Fruit fly (Drosophila melanogaster) whole organism, pupa: ENCODE measurements around the gene Obp83b.
A peak's percentile ranks its signal among the peaks of the same experiment; 100 is the strongest.

Experiments
- CG10348 ChIP-seq: fragments of 200-800 bp; sonication (Bioruptor generic); IDR thresholded peaks from 2 replicates; pipeline ENCODE4 v1.3.6; 2022; ENCODE audit warnings: missing biosample characterization, missing genetic modification characterization
- CG12605 ChIP-seq: fragments of 200-800 bp; sonication (Bioruptor generic); IDR thresholded peaks from 2 replicates; pipeline ENCODE4 v1.3.6; 2022; ENCODE audit warnings: missing biosample characterization, missing genetic modification characterization
- CG13204 ChIP-seq: fragments of 200-800 bp; sonication (Bioruptor generic); optimal IDR thresholded peaks from 2 replicates; lab custom pipeline; 2018; ENCODE audit warnings: missing biosample characterization, mild to moderate bottlenecking, missing genetic modification characterization, moderate library complexity
- CG14655 ChIP-seq: fragments of 200-800 bp; sonication (Bioruptor generic); optimal IDR thresholded peaks from 3 replicates; lab custom pipeline; 2017; ENCODE audit warnings: mild to moderate bottlenecking, missing biosample characterization, missing genetic modification reagents, missing genetic modification characterization
- CG15710 ChIP-seq: fragments of 200-800 bp; sonication (Bioruptor generic); optimal IDR thresholded peaks from 2 replicates; lab custom pipeline; 2018; ENCODE audit warnings: missing biosample characterization, mild to moderate bottlenecking, missing genetic modification characterization, moderate library complexity
- CG17806 ChIP-seq: fragments of 200-800 bp; sonication (Bioruptor generic); optimal IDR thresholded peaks from 2 replicates; lab custom pipeline; 2018; ENCODE audit warnings: missing biosample characterization, mild to moderate bottlenecking, missing genetic modification characterization, moderate library complexity
- CG32121 ChIP-seq: fragments of 200-800 bp; sonication (Bioruptor generic); IDR thresholded peaks from 2 replicates; pipeline ENCODE4 v1.3.6; 2022; ENCODE audit warnings: missing biosample characterization, missing genetic modification characterization
- CG34367 ChIP-seq: fragments of 200-800 bp; sonication (Bioruptor generic); optimal IDR thresholded peaks from 2 replicates; lab custom pipeline; 2018; ENCODE audit warnings: missing biosample characterization, mild to moderate bottlenecking, missing genetic modification characterization
- CG4496 ChIP-seq: fragments of 200-800 bp; sonication (Bioruptor generic); IDR thresholded peaks from 3 replicates; pipeline ENCODE4 v1.3.6; 2022; ENCODE audit warnings: missing biosample characterization, missing genetic modification characterization
- CG8159 ChIP-seq: fragments of 200-800 bp; sonication (Bioruptor generic); optimal IDR thresholded peaks from 3 replicates; lab custom pipeline; 2018; ENCODE audit warnings: missing biosample characterization, mild to moderate bottlenecking, missing genetic modification characterization, moderate library complexity
- CG8301 ChIP-seq: fragments of 200-800 bp; sonication (Bioruptor generic); optimal IDR thresholded peaks from 2 replicates; lab custom pipeline; 2018; ENCODE audit warnings: missing biosample characterization, mild to moderate bottlenecking, missing genetic modification characterization
- CG9948 ChIP-seq: fragments of 200-800 bp; sonication (Bioruptor generic); optimal IDR thresholded peaks from 2 replicates; lab custom pipeline; 2018; ENCODE audit warnings: missing biosample characterization, mild to moderate bottlenecking, missing genetic modification characterization, moderate library complexity
- D1 ChIP-seq: fragments of 200-800 bp; sonication (Bioruptor generic); optimal IDR thresholded peaks from 2 replicates; lab custom pipeline; 2018; ENCODE audit warnings: missing biosample characterization, mild to moderate bottlenecking, missing genetic modification characterization, moderate library complexity
- EcR ChIP-seq: fragments of 200-800 bp; sonication (Bioruptor generic); optimal IDR thresholded peaks from 3 replicates; lab custom pipeline; 2019; ENCODE audit warnings: missing biosample characterization, missing genetic modification characterization, mild to moderate bottlenecking, moderate library complexity, missing genetic modification reagents
- Ets98B ChIP-seq: fragments of 200-800 bp; sonication (Bioruptor generic); IDR thresholded peaks from 2 replicates; pipeline ENCODE4 v1.3.6; 2022; ENCODE audit warnings: missing biosample characterization, missing genetic modification characterization
- Pif1A ChIP-seq: fragments of 200-800 bp; sonication (Bioruptor generic); optimal IDR thresholded peaks from 3 replicates; lab custom pipeline; 2016; ENCODE audit warnings: missing biosample characterization, missing genetic modification characterization
- Pif1B ChIP-seq: fragments of 200-800 bp; sonication (Bioruptor generic); optimal IDR thresholded peaks from 3 replicates; lab custom pipeline; 2016; ENCODE audit warnings: missing biosample characterization, missing genetic modification characterization
- Snoo ChIP-seq: fragments of 200-800 bp; sonication (Bioruptor generic); optimal IDR thresholded peaks from 3 replicates; lab custom pipeline; 2017; ENCODE audit warnings: missing biosample characterization, mild to moderate bottlenecking, missing genetic modification characterization, inconsistent platforms
- fd96Ca ChIP-seq: fragments of 200-800 bp; sonication (Bioruptor generic); IDR thresholded peaks from 3 replicates; pipeline ENCODE4 v1.3.6; 2022; ENCODE audit warnings: missing biosample characterization, missing genetic modification characterization
- gl ChIP-seq: fragments of 200-800 bp; sonication (Bioruptor generic); optimal IDR thresholded peaks from 2 replicates; lab custom pipeline; 2018; ENCODE audit warnings: missing biosample characterization, mild to moderate bottlenecking, missing genetic modification characterization
- rn ChIP-seq: fragments of 200-800 bp; sonication (Bioruptor generic); IDR thresholded peaks from 2 replicates; pipeline ENCODE4 v1.3.6; 2022; ENCODE audit warnings: missing biosample characterization, missing genetic modification characterization

The Obp83b gene

dm6 chr3R:6006595-6006994, 30.0 kb upstream of the Obp83b start:
- no peak for TF ChIP-seq CG32121 (GFP tag; lab: Robert Waterston, UW)
- no peak for TF ChIP-seq CG13204 (GFP tag; lab: Kevin White, UChicago)
- no peak for TF ChIP-seq CG8159
- TF ChIP-seq rn (GFP tag; lab: Robert Waterston, UW), result no peak
- TF ChIP-seq CG8301, result no peak
- TF ChIP-seq Snoo (tag; lab: Kevin White, UChicago), result no peak
- no peak for TF ChIP-seq fd96Ca (GFP tag; lab: Robert Waterston, UW)
- TF ChIP-seq, all 21 proteins: peak for 0

- no peak for TF ChIP-seq CG14655 (GFP tag; lab: Kevin White, UChicago)
- TF ChIP-seq CG8301, result no peak
- no peak for TF ChIP-seq EcR (GFP tag; lab: Kevin White, UChicago)
- TF ChIP-seq CG12605 (GFP tag; lab: Robert Waterston, UW), result no peak
- no peak for TF ChIP-seq fd96Ca (GFP tag; lab: Robert Waterston, UW)
- no peak for TF ChIP-seq CG34367 (tag; lab: Kevin White, UChicago)
- no peak for TF ChIP-seq CG17806 (tag; lab: Kevin White, UChicago)
- no peak for TF ChIP-seq Pif1B
- TF ChIP-seq gl, result no peak
- no peak for TF ChIP-seq Ets98B (GFP tag; lab: Robert Waterston, UW)
- TF ChIP-seq rn (GFP tag; lab: Robert Waterston, UW), result no peak
- no peak for TF ChIP-seq CG13204 (GFP tag; lab: Kevin White, UChicago)
- no peak for TF ChIP-seq CG4496
- no peak for TF ChIP-seq CG15710 (tag; lab: Kevin White, UChicago)
- TF ChIP-seq CG9948 (tag; lab: Kevin White, UChicago), result no peak
- no peak for TF ChIP-seq CG10348 (GFP tag; lab: Robert Waterston, UW)
- no peak for TF ChIP-seq Pif1A (GFP tag; lab: Kevin White, UChicago)
- TF ChIP-seq Snoo (tag; lab: Kevin White, UChicago), result no peak
- TF ChIP-seq CG32121 (GFP tag; lab: Robert Waterston, UW), result no peak
These were observed 22.2 kb upstream of the Obp83b start for dm6 chr3R:5998831-5999230.

dm6 chr3R:5998235-5998666, 21.6 kb upstream of the Obp83b start:
- TF ChIP-seq CG8159 (peak; percentile 47), Snoo (tag; lab: Kevin White, UChicago) (no peak), EcR (GFP tag; lab: Kevin White, UChicago) (no peak), Pif1B (peak; percentile 14), fd96Ca (GFP tag; lab: Robert Waterston, UW) (no peak), D1 (tag; lab: Kevin White, UChicago) (no peak), CG8301 (peak; percentile 38), CG34367 (tag; lab: Kevin White, UChicago) (no peak), CG9948 (tag; lab: Kevin White, UChicago) (peak; percentile 15), rn (GFP tag; lab: Robert Waterston, UW) (no peak), CG4496 (no peak; the same call in 2 of the 3 replicates), CG17806 (tag; lab: Kevin White, UChicago) (peak; percentile 9)

- TF ChIP-seq CG15710 (tag; lab: Kevin White, UChicago) (no peak), CG8301 (no peak), CG34367 (tag; lab: Kevin White, UChicago) (no peak), gl (no peak), Pif1A (GFP tag; lab: Kevin White, UChicago) (no peak), Snoo (tag; lab: Kevin White, UChicago) (no peak), CG13204 (GFP tag; lab: Kevin White, UChicago) (no peak), CG10348 (GFP tag; lab: Robert Waterston, UW) (no peak), CG32121 (GFP tag; lab: Robert Waterston, UW) (no peak), CG14655 (GFP tag; lab: Kevin White, UChicago) (no peak)
These were observed 21.2 kb upstream of the Obp83b start for dm6 chr3R:5997822-5998221.

- TF ChIP-seq Pif1A (GFP tag; lab: Kevin White, UChicago), result no peak
- TF ChIP-seq CG32121 (GFP tag; lab: Robert Waterston, UW), result no peak
- TF ChIP-seq Snoo (tag; lab: Kevin White, UChicago), result no peak
- TF ChIP-seq CG8159, result peak; percentile 14
- no peak for TF ChIP-seq gl
These were observed 18.8 kb upstream of the Obp83b start for dm6 chr3R:5995381-5995780.

- peak; percentile 64 for TF ChIP-seq CG8159
- TF ChIP-seq CG13204 (GFP tag; lab: Kevin White, UChicago), result no peak
- TF ChIP-seq D1 (tag; lab: Kevin White, UChicago), result no peak
- peak; percentile 11 for TF ChIP-seq CG14655 (GFP tag; lab: Kevin White, UChicago)
- TF ChIP-seq CG4496, result no peak
- peak; percentile 45 for TF ChIP-seq CG15710 (tag; lab: Kevin White, UChicago)
- TF ChIP-seq CG9948 (tag; lab: Kevin White, UChicago), result peak; percentile 17
- TF ChIP-seq Pif1B, result no peak
- TF ChIP-seq CG10348 (GFP tag; lab: Robert Waterston, UW), result no peak
- no peak for TF ChIP-seq rn (GFP tag; lab: Robert Waterston, UW)
These were observed 17.2 kb upstream of the Obp83b start for dm6 chr3R:5993857-5994256.

dm6 chr3R:5975145-5975544, 1.5 kb downstream of the Obp83b start, which contains the start of gene Obp83a:
Gene Obp83a, minus strand, starts transcription at chr3R:5975245.
- TF ChIP-seq rn (GFP tag; lab: Robert Waterston, UW) (no peak), CG12605 (GFP tag; lab: Robert Waterston, UW) (no peak), Pif1B (no peak), Snoo (tag; lab: Kevin White, UChicago) (no peak), CG34367 (tag; lab: Kevin White, UChicago) (no peak), CG32121 (GFP tag; lab: Robert Waterston, UW) (no peak), CG17806 (tag; lab: Kevin White, UChicago) (no peak), fd96Ca (GFP tag; lab: Robert Waterston, UW) (no peak), Pif1A (GFP tag; lab: Kevin White, UChicago) (no peak), CG4496 (no peak), Ets98B (GFP tag; lab: Robert Waterston, UW) (no peak), CG15710 (tag; lab: Kevin White, UChicago) (no peak), CG13204 (GFP tag; lab: Kevin White, UChicago) (no peak), gl (no peak), CG8301 (no peak)
- TF ChIP-seq, all 21 proteins: peak for 0
